Worm (Caenorhabditis elegans) whole organism, L3 larva: ENCODE data around the gene F35A5.1.
A peak's percentile ranks its signal among the peaks of the same experiment; 100 is the strongest.

Experiments used
- R02D3.7 ChIP-seq: fragments of 150-350 bp; optimal IDR thresholded peaks from 2 replicates; lab custom pipeline; 2014; ENCODE audit warnings: missing biosample characterization, missing genetic modification characterization
- ZK546.5 ChIP-seq: sonication (generic microtip); optimal IDR thresholded peaks from 2 replicates; lab custom pipeline; 2017; ENCODE audit warnings: missing biosample characterization, missing genetic modification characterization
- aly-2 ChIP-seq: fragments of 150-350 bp; optimal IDR thresholded peaks from 2 replicates; lab custom pipeline; 2014; ENCODE audit warnings: missing biosample characterization, missing genetic modification characterization
- ama-1 ChIP-seq: fragments of 150-350 bp; optimal IDR thresholded peaks from 2 replicates; lab custom pipeline; 2018
- ceh-16 ChIP-seq: sonication (generic microtip); optimal IDR thresholded peaks from 2 replicates; lab custom pipeline; 2017; ENCODE audit warnings: missing biosample characterization, missing genetic modification characterization
- ceh-28 ChIP-seq: fragments of 150-350 bp; optimal IDR thresholded peaks from 2 replicates; lab custom pipeline; 2014; ENCODE audit warnings: missing biosample characterization, missing genetic modification reagents, missing genetic modification characterization
- ceh-9 ChIP-seq: sonication (generic microtip); optimal IDR thresholded peaks from 2 replicates; lab custom pipeline; 2018; ENCODE audit warnings: missing biosample characterization, missing genetic modification characterization
- daf-12 ChIP-seq: fragments of 150-350 bp; optimal IDR thresholded peaks from 2 replicates; lab custom pipeline; 2014; ENCODE audit warnings: missing biosample characterization, missing genetic modification reagents, missing genetic modification characterization
- egl-27 ChIP-seq: sonication (generic microtip); optimal IDR thresholded peaks from 4 replicates; lab custom pipeline; 2017; ENCODE audit warnings: missing biosample characterization, missing genetic modification reagents, missing genetic modification characterization
- egl-5 ChIP-seq: fragments of 150-350 bp; optimal IDR thresholded peaks from 2 replicates; lab custom pipeline; 2017; ENCODE audit warnings: missing biosample characterization, missing genetic modification reagents, missing genetic modification characterization, inconsistent platforms
- elt-1 ChIP-seq: fragments of 150-350 bp; optimal IDR thresholded peaks from 2 replicates; lab custom pipeline; 2014; ENCODE audit warnings: missing biosample characterization, missing genetic modification characterization
- elt-2 ChIP-seq: sonication (generic microtip); optimal IDR thresholded peaks from 2 replicates; lab custom pipeline; 2016; ENCODE audit warnings: missing genetic modification reagents, mild to moderate bottlenecking, missing genetic modification characterization, missing compliant biosample characterization
- elt-3 ChIP-seq, 3 experiments: fragments of 150-350 bp in 1 of 3; sonication (generic microtip) in 2 of 3; optimal IDR thresholded peaks; 2 replicates in 2 of 3; 4 replicates in 1 of 3; lab custom pipeline; 2014 to 2017; ENCODE audit warnings: missing biosample characterization in 3 of 3, missing genetic modification characterization in 3 of 3
- eor-1 ChIP-seq, 2 experiments: fragments of 150-350 bp; optimal IDR thresholded peaks; 2 replicates each; lab custom pipeline; 2014 to 2018; ENCODE audit warnings: missing biosample characterization in 2 of 2, missing genetic modification characterization in 2 of 2
- fkh-2 ChIP-seq: fragments of 150-350 bp; optimal IDR thresholded peaks from 2 replicates; lab custom pipeline; 2014; ENCODE audit warnings: missing biosample characterization, missing genetic modification reagents, missing genetic modification characterization
- fos-1 ChIP-seq: fragments of 150-350 bp; optimal IDR thresholded peaks from 2 replicates; lab custom pipeline; 2014; ENCODE audit warnings: missing biosample characterization, missing genetic modification characterization
- jun-1 ChIP-seq: fragments of 150-350 bp; optimal IDR thresholded peaks from 2 replicates; lab custom pipeline; 2014; ENCODE audit warnings: missing biosample characterization, missing genetic modification reagents, missing genetic modification characterization
- lin-15B ChIP-seq: fragments of 150-350 bp; optimal IDR thresholded peaks from 2 replicates; lab custom pipeline; 2014; ENCODE audit warnings: missing biosample characterization, missing genetic modification characterization
- lin-39 ChIP-seq: fragments of 150-350 bp; optimal IDR thresholded peaks from 2 replicates; lab custom pipeline; 2018; ENCODE audit warnings: missing biosample characterization, missing genetic modification reagents, missing genetic modification characterization
- lsy-12 ChIP-seq: sonication (generic microtip); optimal IDR thresholded peaks from 2 replicates; lab custom pipeline; 2016; ENCODE audit warnings: mild to moderate bottlenecking, missing genetic modification characterization, missing compliant biosample characterization
- mdl-1 ChIP-seq: fragments of 150-350 bp; optimal IDR thresholded peaks from 2 replicates; lab custom pipeline; 2014; ENCODE audit warnings: missing biosample characterization, missing genetic modification characterization
- mml-1 ChIP-seq: fragments of 150-350 bp; sonication (generic microtip); optimal IDR thresholded peaks from 3 replicates; lab custom pipeline; 2014; ENCODE audit warnings: missing biosample characterization, missing genetic modification characterization
- nfya-1 ChIP-seq: sonication (generic microtip); optimal IDR thresholded peaks from 2 replicates; lab custom pipeline; 2017; ENCODE audit warnings: missing genetic modification characterization, mild to moderate bottlenecking, missing compliant biosample characterization, antibody characterized with exemption, moderate library complexity; ENCODE audit not compliant: insufficient read depth
- nhr-11 ChIP-seq: fragments of 150-350 bp; optimal IDR thresholded peaks from 2 replicates; lab custom pipeline; 2014; ENCODE audit warnings: missing biosample characterization, missing genetic modification characterization
- nhr-12 ChIP-seq: fragments of 150-350 bp; optimal IDR thresholded peaks from 2 replicates; lab custom pipeline; 2014; ENCODE audit warnings: missing biosample characterization, missing genetic modification characterization
- nhr-23 ChIP-seq: fragments of 150-350 bp; optimal IDR thresholded peaks from 2 replicates; lab custom pipeline; 2014; ENCODE audit warnings: missing biosample characterization, missing genetic modification reagents, missing genetic modification characterization
- nhr-25 ChIP-seq: sonication (generic microtip); optimal IDR thresholded peaks from 2 replicates; lab custom pipeline; 2017; ENCODE audit warnings: missing biosample characterization, missing genetic modification characterization
- nhr-28 ChIP-seq: fragments of 150-350 bp; optimal IDR thresholded peaks from 2 replicates; lab custom pipeline; 2014; ENCODE audit warnings: missing biosample characterization, missing genetic modification characterization
- nhr-43 ChIP-seq: sonication (generic microtip); optimal IDR thresholded peaks from 2 replicates; lab custom pipeline; 2016; ENCODE audit warnings: mild to moderate bottlenecking, missing genetic modification characterization, missing compliant biosample characterization; ENCODE audit not compliant: poor library complexity, severe bottlenecking
- nhr-67 ChIP-seq: fragments of 150-350 bp; optimal IDR thresholded peaks from 2 replicates; lab custom pipeline; 2014; ENCODE audit warnings: missing biosample characterization, missing genetic modification characterization
- nhr-76 ChIP-seq: fragments of 150-350 bp; sonication (generic microtip); optimal IDR thresholded peaks from 5 replicates; lab custom pipeline; 2014; ENCODE audit warnings: missing biosample characterization, missing genetic modification characterization
- nhr-77 ChIP-seq: fragments of 150-350 bp; optimal IDR thresholded peaks from 2 replicates; lab custom pipeline; 2014; ENCODE audit warnings: missing biosample characterization, missing genetic modification characterization
- pha-4 ChIP-seq: fragments of 150-350 bp; optimal IDR thresholded peaks from 2 replicates; lab custom pipeline; 2014; ENCODE audit warnings: missing biosample characterization, missing genetic modification reagents, missing genetic modification characterization
- pqm-1 ChIP-seq: fragments of 150-350 bp; optimal IDR thresholded peaks from 2 replicates; lab custom pipeline; 2017; ENCODE audit warnings: missing biosample characterization, missing genetic modification characterization, inconsistent platforms
- sea-2 ChIP-seq: fragments of 150-350 bp; sonication (generic microtip); optimal IDR thresholded peaks from 4 replicates; lab custom pipeline; 2014; ENCODE audit warnings: missing biosample characterization, missing genetic modification reagents, missing genetic modification characterization
- skn-1 ChIP-seq: fragments of 150-350 bp; optimal IDR thresholded peaks from 2 replicates; lab custom pipeline; 2014; ENCODE audit warnings: missing biosample characterization, missing genetic modification characterization
- tbx-2 ChIP-seq: sonication (generic microtip); optimal IDR thresholded peaks from 2 replicates; lab custom pipeline; 2016; ENCODE audit warnings: mild to moderate bottlenecking, missing genetic modification characterization, missing compliant biosample characterization
- unc-39 ChIP-seq: sonication (generic microtip); optimal IDR thresholded peaks from 4 replicates; lab custom pipeline; 2017; ENCODE audit warnings: missing biosample characterization, missing genetic modification characterization
- unc-62 ChIP-seq: fragments of 150-350 bp; sonication (generic microtip); optimal IDR thresholded peaks from 4 replicates; lab custom pipeline; 2014; ENCODE audit warnings: missing biosample characterization, missing genetic modification reagents, missing genetic modification characterization
- zag-1 ChIP-seq: fragments of 150-350 bp; optimal IDR thresholded peaks from 2 replicates; lab custom pipeline; 2014; ENCODE audit warnings: missing biosample characterization, missing genetic modification characterization
- ztf-11 ChIP-seq: fragments of 150-350 bp; optimal IDR thresholded peaks from 2 replicates; lab custom pipeline; 2014; ENCODE audit warnings: missing biosample characterization, missing genetic modification characterization

Gene F35A5.1

ce11 chrX:3783659-3784058, 23.6 kb upstream of the F35A5.1 start:
- no peak for TF ChIP-seq daf-12 (tag; lab: Kevin White, UChicago)
- no peak for TF ChIP-seq elt-2 (tag; lab: Kevin White, UChicago)
- no peak for TF ChIP-seq lsy-12 (tag; lab: Kevin White, UChicago)

ce11 chrX:3785111-3785808, 22.0 kb upstream of the F35A5.1 start:
- no peak for TF ChIP-seq egl-27 (tag; lab: Kevin White, UChicago)
- no peak for TF ChIP-seq ZK546.5 (tag; lab: Kevin White, UChicago)
- TF ChIP-seq elt-2 (tag; lab: Kevin White, UChicago) = peak; percentile 34
- no peak for TF ChIP-seq lin-39 (tag; lab: Kevin White, UChicago)
- TF ChIP-seq pha-4 (tag; lab: Kevin White, UChicago) = peak; percentile 53

- TF ChIP-seq jun-1 (tag; lab: Kevin White, UChicago) = peak; percentile 12
- no peak for TF ChIP-seq ZK546.5 (tag; lab: Kevin White, UChicago)
- no peak for TF ChIP-seq ceh-16 (tag; lab: Kevin White, UChicago)
- peak; percentile 26 for TF ChIP-seq nfya-1 (tag; lab: Kevin White, UChicago)
- TF ChIP-seq elt-3 (tag; optimal IDR thresholded peaks at IDR 0.05; lab: Kevin White, UChicago) = no peak
- no peak for TF ChIP-seq aly-2 (tag; lab: Kevin White, UChicago)
- TF ChIP-seq ztf-11 (tag; lab: Kevin White, UChicago) = no peak
- peak; percentile 58 for TF ChIP-seq nhr-23 (tag; lab: Kevin White, UChicago)
- TF ChIP-seq egl-27 (tag; lab: Kevin White, UChicago) = peak; percentile 2
- TF ChIP-seq nhr-43 = peak; percentile 55
- peak; percentile 57 for TF ChIP-seq ama-1 (lab: Kevin White, UChicago)
- peak; percentile 57 for TF ChIP-seq mdl-1 (tag; lab: Kevin White, UChicago)
- TF ChIP-seq unc-62 = no peak
- TF ChIP-seq R02D3.7 = no peak
- TF ChIP-seq pha-4 (tag; lab: Kevin White, UChicago) = peak; percentile 31
- TF ChIP-seq lin-39 (tag; lab: Kevin White, UChicago) = peak; percentile 58
- TF ChIP-seq ceh-28 = peak; percentile 56
- no peak for TF ChIP-seq nhr-28 (tag; lab: Kevin White, UChicago)
- peak; percentile 36 for TF ChIP-seq lsy-12 (tag; lab: Kevin White, UChicago)
- no peak for TF ChIP-seq nhr-77 (tag; lab: Kevin White, UChicago)
- TF ChIP-seq nhr-25 = peak; percentile 95
- TF ChIP-seq nhr-11 = no peak
Measured at ce11 chrX:3787431-3788076, 19.7 kb upstream of the F35A5.1 start, which contains the start of gene pmpl-1. TSS of gene pmpl-1 (plus strand) at chrX:3788026.

- TF ChIP-seq fkh-2 (tag; lab: Kevin White, UChicago) (no peak), lin-15B (tag; lab: Kevin White, UChicago) (no peak), mdl-1 (tag; lab: Kevin White, UChicago) (no peak), nhr-43 (peak; percentile 62), mml-1 (no peak), nhr-67 (tag; lab: Kevin White, UChicago) (no peak), ztf-11 (tag; lab: Kevin White, UChicago) (no peak), egl-5 (tag; lab: Kevin White, UChicago) (peak; percentile 63), ceh-9 (tag; lab: Kevin White, UChicago) (no peak), zag-1 (tag; lab: Kevin White, UChicago) (no peak), unc-62 (no peak), nhr-11 (no peak), jun-1 (tag; lab: Kevin White, UChicago) (peak; percentile 7), nhr-12 (tag; lab: Kevin White, UChicago) (no peak), pqm-1 (tag; lab: Kevin White, UChicago) (no peak), fos-1 (no peak), ama-1 (lab: Kevin White, UChicago) (peak; percentile 85), egl-27 (tag; lab: Kevin White, UChicago) (no peak), nhr-23 (tag; lab: Kevin White, UChicago) (peak; percentile 54), nhr-76 (tag; lab: Kevin White, UChicago) (no peak), unc-39 (tag; lab: Kevin White, UChicago) (no peak), eor-1 (tag; optimal IDR thresholded peaks at IDR 0.05; lab: Kevin White, UChicago) (no peak), aly-2 (tag; lab: Kevin White, UChicago) (no peak), ZK546.5 (tag; lab: Kevin White, UChicago) (no peak), pha-4 (tag; lab: Kevin White, UChicago) (peak; percentile 86), ceh-28 (peak; percentile 55), skn-1 (tag; lab: Kevin White, UChicago) (no peak), nhr-77 (tag; lab: Kevin White, UChicago) (no peak), nhr-25 (peak; percentile 97), lsy-12 (tag; lab: Kevin White, UChicago) (peak; percentile 21), R02D3.7 (no peak), sea-2 (GFP tag; lab: Kevin White, UChicago) (no peak), elt-3 (tag; optimal IDR thresholded peaks at IDR 0.05; lab: Kevin White, UChicago) (no peak), tbx-2 (tag; lab: Kevin White, UChicago) (no peak), nhr-28 (tag; lab: Kevin White, UChicago) (no peak), nfya-1 (tag; lab: Kevin White, UChicago) (peak; percentile 9), elt-1 (tag; lab: Kevin White, UChicago) (no peak)
Measured at ce11 chrX:3788483-3788882, 18.8 kb upstream of the F35A5.1 start.
